Worm (Caenorhabditis elegans) whole organism, late embryonic: Measurements from ENCODE around the gene Y67H2A.7.

Experiments
- F13H6.1 ChIP-seq: sonication (generic microtip); optimal IDR thresholded peaks from 2 replicates; lab custom pipeline; 2016; ENCODE audit warnings: missing genetic modification characterization, missing compliant biosample characterization
- ceh-31 ChIP-seq: sonication (generic microtip); optimal IDR thresholded peaks from 2 replicates; lab custom pipeline; 2016; ENCODE audit warnings: missing genetic modification characterization, missing compliant biosample characterization
- hlh-13 ChIP-seq: fragments of 200-800 bp; sonication (Bioruptor generic); optimal IDR thresholded peaks from 2 replicates; lab custom pipeline; 2018; ENCODE audit warnings: mild to moderate bottlenecking, missing genetic modification characterization, missing compliant biosample characterization
- hlh-8 ChIP-seq: sonication (generic microtip); optimal IDR thresholded peaks from 2 replicates; lab custom pipeline; 2016; ENCODE audit warnings: missing genotype, missing genetic modification characterization, missing compliant biosample characterization
- pag-3 ChIP-seq: sonication (generic microtip); optimal IDR thresholded peaks from 2 replicates; lab custom pipeline; 2016; ENCODE audit warnings: missing compliant biosample characterization, missing genetic modification characterization, borderline replicate concordance
- sox-2 ChIP-seq: fragments of 200-800 bp; sonication (Bioruptor generic); IDR thresholded peaks from 2 replicates; pipeline ENCODE4 v1.3.6; 2022; ENCODE audit warnings: missing genetic modification reagents, missing genetic modification characterization, missing compliant biosample characterization

DNA sequence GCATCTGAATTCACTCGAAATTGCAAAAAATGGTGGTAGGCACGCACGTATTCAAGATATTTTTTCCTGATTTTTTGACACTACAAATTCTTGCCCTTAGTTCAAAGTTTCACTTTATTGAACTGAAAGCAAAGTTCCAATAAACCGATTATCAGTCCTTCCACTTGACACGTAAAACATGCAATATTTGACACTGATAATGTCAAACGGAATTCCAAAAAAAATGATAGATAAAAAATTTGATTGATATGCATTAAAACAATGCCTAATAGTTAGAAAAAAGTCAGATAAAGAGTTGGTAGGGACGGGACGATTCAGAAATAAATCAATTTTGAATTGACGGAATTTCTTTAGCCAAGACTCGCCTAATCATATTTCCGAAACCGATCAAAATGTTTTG is 23.5 kb downstream of the Y67H2A.7 start:
- no peak for TF ChIP-seq F13H6.1
- TF ChIP-seq hlh-8 (tag; lab: Kevin White, UChicago), result no peak
- no peak for TF ChIP-seq sox-2
- TF ChIP-seq ceh-31 (tag; lab: Kevin White, UChicago), result no peak
- no peak for TF ChIP-seq hlh-13 (GFP tag; lab: Kevin White, UChicago)
- no peak for TF ChIP-seq pag-3
